Fruit fly (Drosophila melanogaster): Measurements from ENCODE around the gene Sema5c.

DNA sequence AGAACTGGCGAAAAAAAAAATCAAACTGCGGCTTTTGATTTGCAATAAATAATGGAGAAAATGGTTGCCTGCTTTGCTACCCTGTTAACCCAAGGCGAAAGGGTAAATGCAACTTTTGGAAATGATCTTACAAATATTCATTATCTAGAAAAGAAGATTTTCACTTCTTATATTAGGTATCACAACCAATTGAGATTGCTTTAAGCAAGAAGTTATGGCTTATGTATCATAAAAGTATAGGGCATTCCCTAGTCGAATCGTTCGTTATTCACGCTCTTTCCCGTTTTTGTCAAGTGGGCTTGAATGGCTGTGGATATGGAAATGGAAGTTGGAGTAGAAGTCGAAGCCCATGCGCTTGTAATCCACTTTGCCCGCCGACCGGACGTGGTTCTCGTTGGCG, 51.1 kb downstream of the Sema5c start:
- TF ChIP-seq Sin3A (optimal IDR thresholded peaks at IDR 0.05) (no peak), h (optimal IDR thresholded peaks at IDR 0.05) (no peak)
